Worm (Caenorhabditis elegans) whole organism, L2 larva: ENCODE measurements around the gene cpna-5.

Source experiments
- C34F6.9 ChIP-seq: fragments of 150-350 bp; optimal IDR thresholded peaks from 2 replicates; lab custom pipeline; 2014; ENCODE audit warnings: missing biosample characterization, missing genetic modification characterization
- F13H6.1 ChIP-seq: sonication (generic microtip); optimal IDR thresholded peaks from 2 replicates; lab custom pipeline; 2016; ENCODE audit warnings: missing genetic modification characterization, missing compliant biosample characterization
- Y55F3AM.14 ChIP-seq: fragments of 200-800 bp; sonication (Bioruptor generic); optimal IDR thresholded peaks from 2 replicates; lab custom pipeline; 2018; ENCODE audit warnings: mild to moderate bottlenecking, missing genetic modification characterization, missing compliant biosample characterization
- alr-1 ChIP-seq: fragments of 150-350 bp; optimal IDR thresholded peaks from 2 replicates; lab custom pipeline; 2014; ENCODE audit warnings: missing biosample characterization, missing genetic modification characterization
- aly-2 ChIP-seq: fragments of 150-350 bp; optimal IDR thresholded peaks from 2 replicates; lab custom pipeline; 2014; ENCODE audit warnings: missing biosample characterization, missing genetic modification characterization
- ama-1 ChIP-seq: fragments of 150-350 bp; optimal IDR thresholded peaks from 2 replicates; lab custom pipeline; 2018; ENCODE audit warnings: inconsistent platforms
- ceh-16 ChIP-seq: fragments of 150-350 bp; optimal IDR thresholded peaks from 2 replicates; lab custom pipeline; 2014; ENCODE audit warnings: missing biosample characterization, missing genetic modification characterization
- crh-2 ChIP-seq: sonication (generic microtip); optimal IDR thresholded peaks from 2 replicates; lab custom pipeline; 2017; ENCODE audit warnings: missing biosample characterization, missing genetic modification characterization
- elt-1 ChIP-seq: fragments of 150-350 bp; optimal IDR thresholded peaks from 2 replicates; lab custom pipeline; 2014; ENCODE audit warnings: missing biosample characterization, missing genetic modification characterization
- elt-3 ChIP-seq: sonication (generic microtip); optimal IDR thresholded peaks from 2 replicates; lab custom pipeline; 2017; ENCODE audit warnings: missing biosample characterization, missing genetic modification characterization
- fos-1 ChIP-seq: fragments of 150-350 bp; optimal IDR thresholded peaks from 2 replicates; lab custom pipeline; 2014; ENCODE audit warnings: missing biosample characterization, missing genetic modification characterization
- gmeb-1 ChIP-seq: fragments of 150-350 bp; optimal IDR thresholded peaks from 2 replicates; lab custom pipeline; 2014; ENCODE audit warnings: missing biosample characterization, missing genetic modification characterization
- lin-11 ChIP-seq: fragments of 150-350 bp; sonication (generic microtip); optimal IDR thresholded peaks from 2 replicates; lab custom pipeline; 2014; ENCODE audit warnings: missing biosample characterization, missing genetic modification characterization, inconsistent platforms, mixed read lengths
- lin-13 ChIP-seq: fragments of 150-350 bp; optimal IDR thresholded peaks from 2 replicates; lab custom pipeline; 2014; ENCODE audit warnings: missing biosample characterization, missing genetic modification reagents, missing genetic modification characterization
- lin-39 ChIP-seq: fragments of 150-350 bp; optimal IDR thresholded peaks from 2 replicates; lab custom pipeline; 2014; ENCODE audit warnings: missing biosample characterization, missing genetic modification reagents, missing genetic modification characterization
- lsy-2 ChIP-seq, 2 experiments: fragments of 150-350 bp in 1 of 2; sonication (generic microtip) in 1 of 2; optimal IDR thresholded peaks; 2 replicates each; lab custom pipeline; 2014 to 2017; ENCODE audit warnings: missing biosample characterization in 2 of 2, missing genetic modification characterization in 2 of 2
- mab-5 ChIP-seq: fragments of 150-350 bp; optimal IDR thresholded peaks from 2 replicates; lab custom pipeline; 2014; ENCODE audit warnings: missing biosample characterization, missing genetic modification characterization
- mdl-1 ChIP-seq, 2 experiments: fragments of 150-350 bp in 1 of 2; sonication (generic microtip) in 1 of 2; optimal IDR thresholded peaks; 2 replicates each; lab custom pipeline; 2017; ENCODE audit warnings: missing biosample characterization in 2 of 2, missing genetic modification characterization in 2 of 2
- nhr-10 ChIP-seq: sonication (generic microtip); optimal IDR thresholded peaks from 2 replicates; lab custom pipeline; 2017; ENCODE audit warnings: missing biosample characterization, missing genetic modification characterization
- nhr-11 ChIP-seq: fragments of 150-350 bp; optimal IDR thresholded peaks from 2 replicates; lab custom pipeline; 2014; ENCODE audit warnings: missing biosample characterization, missing genetic modification characterization
- nhr-129 ChIP-seq: fragments of 150-350 bp; optimal IDR thresholded peaks from 2 replicates; lab custom pipeline; 2014; ENCODE audit warnings: missing biosample characterization, missing genetic modification characterization
- nhr-21 ChIP-seq: fragments of 150-350 bp; optimal IDR thresholded peaks from 2 replicates; lab custom pipeline; 2014; ENCODE audit warnings: missing biosample characterization, missing genetic modification characterization
- nhr-23 ChIP-seq: fragments of 150-350 bp; optimal IDR thresholded peaks from 2 replicates; lab custom pipeline; 2014; ENCODE audit warnings: missing biosample characterization, missing genetic modification reagents, missing genetic modification characterization
- nhr-6 ChIP-seq: fragments of 150-350 bp; optimal IDR thresholded peaks from 2 replicates; lab custom pipeline; 2014; ENCODE audit warnings: missing biosample characterization, missing genetic modification characterization
- nhr-77 ChIP-seq: fragments of 150-350 bp; optimal IDR thresholded peaks from 2 replicates; lab custom pipeline; 2014; ENCODE audit warnings: missing biosample characterization, missing genetic modification characterization
- peb-1 ChIP-seq: fragments of 150-350 bp; optimal IDR thresholded peaks from 2 replicates; lab custom pipeline; 2014; ENCODE audit warnings: missing biosample characterization, missing genetic modification characterization
- sem-4 ChIP-seq: fragments of 150-350 bp; optimal IDR thresholded peaks from 2 replicates; lab custom pipeline; 2014; ENCODE audit warnings: missing biosample characterization, missing genetic modification reagents, missing genetic modification characterization
- sma-3 ChIP-seq: sonication (generic microtip); optimal IDR thresholded peaks from 2 replicates; lab custom pipeline; 2016; ENCODE audit warnings: missing genetic modification reagents, missing genetic modification characterization, missing compliant biosample characterization
- sma-9 ChIP-seq, 2 experiments: fragments of 150-350 bp in 1 of 2; sonication (generic microtip) in 1 of 2; optimal IDR thresholded peaks; 2 replicates each; lab custom pipeline; 2014 to 2016; ENCODE audit warnings: missing genetic modification characterization in 2 of 2, mild to moderate bottlenecking in 1 of 2, missing biosample characterization in 1 of 2, missing compliant biosample characterization in 1 of 2, missing genetic modification reagents in 1 of 2, moderate library complexity in 1 of 2
- snpc-4 ChIP-seq: fragments of 150-350 bp; optimal IDR thresholded peaks from 2 replicates; lab custom pipeline; 2014; ENCODE audit warnings: missing biosample characterization, missing genetic modification characterization
- unc-39 ChIP-seq: fragments of 150-350 bp; optimal IDR thresholded peaks from 2 replicates; lab custom pipeline; 2014; ENCODE audit warnings: missing biosample characterization, missing genetic modification characterization
- zag-1 ChIP-seq: fragments of 150-350 bp; optimal IDR thresholded peaks from 2 replicates; lab custom pipeline; 2014; ENCODE audit warnings: missing biosample characterization, missing genetic modification characterization
- ztf-1 ChIP-seq: fragments of 200-800 bp; sonication (Bioruptor generic); conservative IDR thresholded peaks from 2 replicates; pipeline ENCODE4 v1.3.6; 2022; ENCODE audit warnings: missing genetic modification characterization, missing compliant biosample characterization
- ztf-11 ChIP-seq: sonication (generic microtip); optimal IDR thresholded peaks from 2 replicates; lab custom pipeline; 2017; ENCODE audit warnings: missing biosample characterization, missing genetic modification characterization
- ztf-4 ChIP-seq: fragments of 150-350 bp; optimal IDR thresholded peaks from 2 replicates; lab custom pipeline; 2014; ENCODE audit warnings: missing biosample characterization, missing genetic modification characterization

Gene cpna-5

ce11 chrII:7699009-7699408 lies 19.4 kb downstream of the cpna-5 start, which contains the start of the genes moa-2 and cdk-11.1:
Gene moa-2, minus strand, starts transcription at chrII:7699033.
Gene cdk-11.1, plus strand, starts transcription at chrII:7699235.
- TF ChIP-seq ceh-16, result no peak
- TF ChIP-seq nhr-10, result no peak
- no peak for TF ChIP-seq F13H6.1 (tag; lab: Kevin White, UChicago)
- TF ChIP-seq ztf-1 (GFP tag; lab: Robert Waterston, UW), result no peak
- TF ChIP-seq nhr-77 (tag; lab: Kevin White, UChicago), result no peak
- no peak for TF ChIP-seq crh-2 (tag; lab: Kevin White, UChicago)
- TF ChIP-seq elt-3 (tag; lab: Kevin White, UChicago), result no peak
- TF ChIP-seq lsy-2 (tag; optimal IDR thresholded peaks at IDR 0.05; lab: Kevin White, UChicago), result peak; percentile 70 to 97
- TF ChIP-seq unc-39 (tag; lab: Kevin White, UChicago), result no peak
- TF ChIP-seq Y55F3AM.14, result no peak
- TF ChIP-seq elt-1 (tag; lab: Kevin White, UChicago), result no peak
- TF ChIP-seq lin-11 (tag; lab: Kevin White, UChicago), result no peak
- peak; percentile 8 for TF ChIP-seq nhr-129 (tag; lab: Kevin White, UChicago)
- peak; percentile 43 for TF ChIP-seq C34F6.9
- TF ChIP-seq nhr-23 (tag; lab: Kevin White, UChicago), result no peak
- TF ChIP-seq nhr-11 (tag; lab: Kevin White, UChicago), result no peak
- TF ChIP-seq nhr-6 (tag; lab: Kevin White, UChicago), result no peak
- no peak for TF ChIP-seq ztf-4 (tag; lab: Kevin White, UChicago)
- no peak for TF ChIP-seq ama-1 (lab: Kevin White, UChicago)
- TF ChIP-seq peb-1 (tag; lab: Kevin White, UChicago), result no peak
- TF ChIP-seq nhr-21 (tag; lab: Kevin White, UChicago), result no peak
- TF ChIP-seq, all 48 proteins: peak for 3

- TF ChIP-seq peb-1 (tag; lab: Kevin White, UChicago) (no peak), ztf-11 (no peak), lin-13 (GFP tag; lab: Kevin White, UChicago) (no peak)
These were observed 20.0 kb downstream of the cpna-5 start, which contains the start of gene B0495.5 for ce11 chrII:7698406-7698805. Gene B0495.5, minus strand, starts transcription at chrII:7698506.

ce11 chrII:7697156-7697555 lies 21.2 kb downstream of the cpna-5 start:
- TF ChIP-seq snpc-4 (tag; lab: Kevin White, UChicago), result no peak
- no peak for TF ChIP-seq lin-39
- TF ChIP-seq peb-1 (tag; lab: Kevin White, UChicago), result no peak
- no peak for TF ChIP-seq sma-3
- TF ChIP-seq aly-2, result no peak
- no peak for TF ChIP-seq crh-2 (tag; lab: Kevin White, UChicago)
- no peak for TF ChIP-seq nhr-21 (tag; lab: Kevin White, UChicago)
- TF ChIP-seq mab-5 (tag; lab: Kevin White, UChicago), result no peak
- no peak for TF ChIP-seq elt-3 (tag; lab: Kevin White, UChicago)
- no peak for TF ChIP-seq C34F6.9
- no peak for TF ChIP-seq lin-13 (GFP tag; lab: Kevin White, UChicago)
- no peak for TF ChIP-seq ztf-11
- no peak for TF ChIP-seq lsy-2 (tag; optimal IDR thresholded peaks at IDR 0.05; lab: Kevin White, UChicago)

- TF ChIP-seq fos-1 (peak; percentile 96), sma-3 (no peak), gmeb-1 (tag; lab: Kevin White, UChicago) (peak; percentile 22), mdl-1 (tag; optimal IDR thresholded peaks at IDR 0.05; lab: Kevin White, UChicago) (peak in 1 of 2 experiments; percentile 17), nhr-10 (no peak), zag-1 (no peak), elt-3 (tag; lab: Kevin White, UChicago) (no peak), lsy-2 (tag; optimal IDR thresholded peaks at IDR 0.05; lab: Kevin White, UChicago) (no peak), sma-9 (GFP tag; optimal IDR thresholded peaks at IDR 0.05; lab: Kevin White, UChicago) (peak; percentile 59), sma-9 (tag; optimal IDR thresholded peaks at IDR 0.05; lab: Kevin White, UChicago) (no peak), crh-2 (tag; lab: Kevin White, UChicago) (peak; percentile 46)
These were observed 22.8 kb downstream of the cpna-5 start for ce11 chrII:7695636-7696035.

ce11 chrII:7694745-7695144 lies 23.6 kb downstream of the cpna-5 start:
- no peak for TF ChIP-seq sem-4 (tag; lab: Kevin White, UChicago)
- no peak for TF ChIP-seq alr-1 (tag; lab: Kevin White, UChicago)
- TF ChIP-seq lin-13 (GFP tag; lab: Kevin White, UChicago), result no peak
- peak; percentile 76 for TF ChIP-seq fos-1
- TF ChIP-seq crh-2 (tag; lab: Kevin White, UChicago), result peak; percentile 50
- TF ChIP-seq lin-11 (tag; lab: Kevin White, UChicago), result no peak
- TF ChIP-seq, all 48 proteins: peak for 2
